Fruit fly (Drosophila melanogaster): ENCODE data around the gene CG15879.

Gene CG15879

DNA sequence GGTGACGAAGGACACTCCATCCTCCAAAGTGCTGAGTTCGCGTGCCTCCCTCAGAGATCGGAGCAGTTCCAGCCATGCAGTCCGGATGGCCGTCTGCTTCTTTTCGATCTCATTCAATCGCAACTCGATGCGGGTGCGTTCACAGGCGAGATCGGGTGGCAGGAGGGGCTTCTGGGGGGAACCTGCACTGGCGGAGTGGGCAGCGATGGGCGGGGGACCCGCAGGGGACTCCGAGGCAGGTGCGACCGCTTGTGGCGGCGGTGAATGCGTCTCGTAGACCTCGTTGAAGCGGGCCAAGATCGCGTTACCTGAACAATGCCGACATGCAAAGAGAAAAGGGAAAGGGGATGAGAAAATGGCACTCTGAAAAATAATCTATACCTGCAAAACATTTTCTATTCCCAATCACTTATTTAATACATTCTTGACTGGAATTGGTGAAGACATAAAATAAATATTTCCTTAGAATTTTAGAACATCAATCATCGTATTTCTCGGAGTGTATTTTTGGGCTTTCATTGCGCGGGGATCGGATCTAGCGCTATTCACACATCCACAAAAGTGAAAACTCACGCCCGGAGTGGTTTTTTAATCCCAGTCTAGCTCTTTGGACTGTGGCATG lies 10.1 kb downstream of the CG15879 start (continued):
- no peak for TF ChIP-seq Gug (GFP tag; IDR thresholded peaks at IDR 0.05)
- 0 out of 3 replicates have a peak, but pooled peaks have one; percentile 8 for TF ChIP-seq Optix (GFP tag; IDR thresholded peaks at IDR 0.05)
- no peak for TF ChIP-seq CG10147 (GFP tag; optimal IDR thresholded peaks at IDR 0.05)
- no peak for TF ChIP-seq CG31388 (GFP tag; optimal IDR thresholded peaks at IDR 0.05)
- no peak for TF ChIP-seq CG3065 (GFP tag; optimal IDR thresholded peaks at IDR 0.05)
- TF ChIP-seq CG8290 (GFP tag; optimal IDR thresholded peaks at IDR 0.05) = peak; percentile 28
- no peak for TF ChIP-seq CG8290 (tag; optimal IDR thresholded peaks at IDR 0.05)
- TF ChIP-seq peb (GFP tag; IDR thresholded peaks at IDR 0.05) = no peak
- no peak for TF ChIP-seq CG11085 (GFP tag; IDR thresholded peaks at IDR 0.05)
- TF ChIP-seq CG17186 (GFP tag; optimal IDR thresholded peaks at IDR 0.05) = peak; percentile 14
- TF ChIP-seq CG12155 (GFP tag; optimal IDR thresholded peaks at IDR 0.05) = peak; percentile 4
- peak; percentile 69 for TF ChIP-seq CG2678 (tag; optimal IDR thresholded peaks at IDR 0.05)
- TF ChIP-seq Vsx1 (GFP tag; optimal IDR thresholded peaks at IDR 0.05) = no peak
- no peak for TF ChIP-seq repo (GFP tag; optimal IDR thresholded peaks at IDR 0.05)
- no peak for TF ChIP-seq Hr39 (optimal IDR thresholded peaks at IDR 0.05)
- peak; percentile 84 for TF ChIP-seq ci (GFP tag; IDR thresholded peaks at IDR 0.05)
- TF ChIP-seq CG12391 (tag; optimal IDR thresholded peaks at IDR 0.05) = peak; percentile 62
- TF ChIP-seq exex (tag; optimal IDR thresholded peaks at IDR 0.05) = no peak
- no peak for TF ChIP-seq CG42726 (GFP tag; IDR thresholded peaks at IDR 0.05; ENCODE audit: partially characterized antibody)
- TF ChIP-seq CG1233 (GFP tag; optimal IDR thresholded peaks at IDR 0.05) = no peak
- TF ChIP-seq CG1832 (GFP tag; optimal IDR thresholded peaks at IDR 0.05) = no peak
- TF ChIP-seq CG9797 (GFP tag; optimal IDR thresholded peaks at IDR 0.05) = no peak
- TF ChIP-seq CG9876 (GFP tag; optimal IDR thresholded peaks at IDR 0.05) = no peak
- no peak for TF ChIP-seq CG16779 (GFP tag; IDR thresholded peaks at IDR 0.05)
- 0 out of 2 replicates have a peak, but pooled peaks have one; percentile 19 for TF ChIP-seq CG4404 (GFP tag; IDR thresholded peaks at IDR 0.05)
- no peak for TF ChIP-seq lbe (GFP tag; optimal IDR thresholded peaks at IDR 0.05)
- no peak for TF ChIP-seq CG4328 (GFP tag; optimal IDR thresholded peaks at IDR 0.05)
- no peak for TF ChIP-seq CG11696 (GFP tag; IDR thresholded peaks at IDR 0.05)
- TF ChIP-seq CG3163 (GFP tag; optimal IDR thresholded peaks at IDR 0.05) = no peak
- TF ChIP-seq CG30020 (tag; optimal IDR thresholded peaks at IDR 0.05) = no peak
- no peak for TF ChIP-seq bowl (GFP tag; IDR thresholded peaks at IDR 0.05)
- TF ChIP-seq HLH54F (GFP tag; optimal IDR thresholded peaks at IDR 0.05) = no peak
- no peak for TF ChIP-seq fu2 (GFP tag; optimal IDR thresholded peaks at IDR 0.05)
- TF ChIP-seq hbn (GFP tag; IDR thresholded peaks at IDR 0.05; ENCODE audit: partially characterized antibody) = no peak
- no peak for TF ChIP-seq HHEX (GFP tag; optimal IDR thresholded peaks at IDR 0.05)
- peak; percentile 31 for TF ChIP-seq CG17802 (tag; optimal IDR thresholded peaks at IDR 0.05)
- no peak for TF ChIP-seq bigmax (GFP tag; optimal IDR thresholded peaks at IDR 0.05)
- TF ChIP-seq CG2875 (GFP tag; optimal IDR thresholded peaks at IDR 0.05) = peak; percentile 56
- TF ChIP-seq CG18764 (GFP tag; optimal IDR thresholded peaks at IDR 0.05) = peak; percentile 3
- no peak for TF ChIP-seq NK7.1 (GFP tag; optimal IDR thresholded peaks at IDR 0.05)
- TF ChIP-seq aop (GFP tag; IDR thresholded peaks at IDR 0.05) = no peak
- peak; percentile 10; the same call in 1 of the 2 replicates for TF ChIP-seq CG6689 (GFP tag; IDR thresholded peaks at IDR 0.05)
- peak; percentile 12 for TF ChIP-seq jumu (GFP tag; optimal IDR thresholded peaks at IDR 0.05)
- TF ChIP-seq CG10462 (GFP tag; optimal IDR thresholded peaks at IDR 0.05) = no peak
- TF ChIP-seq CG9932 (GFP tag; IDR thresholded peaks at IDR 0.05) = no peak
- no peak for TF ChIP-seq emc (GFP tag; optimal IDR thresholded peaks at IDR 0.05)
- peak; percentile 89 for TF ChIP-seq crol (GFP tag; IDR thresholded peaks at IDR 0.05)
- 0 out of 2 replicates have a peak, but pooled peaks have one; percentile 13 for TF ChIP-seq Rx (GFP tag; IDR thresholded peaks at IDR 0.05)
- no peak for TF ChIP-seq CG18476 (GFP tag; optimal IDR thresholded peaks at IDR 0.05)
- no peak for TF ChIP-seq Bdp1 (GFP tag; optimal IDR thresholded peaks at IDR 0.05)
- TF ChIP-seq Tbp (GFP tag; optimal IDR thresholded peaks at IDR 0.05) = no peak
- no peak for TF ChIP-seq Fer2 (tag; optimal IDR thresholded peaks at IDR 0.05)

Measured in whole organism, embryonic.